In the genomic region with DNA sequence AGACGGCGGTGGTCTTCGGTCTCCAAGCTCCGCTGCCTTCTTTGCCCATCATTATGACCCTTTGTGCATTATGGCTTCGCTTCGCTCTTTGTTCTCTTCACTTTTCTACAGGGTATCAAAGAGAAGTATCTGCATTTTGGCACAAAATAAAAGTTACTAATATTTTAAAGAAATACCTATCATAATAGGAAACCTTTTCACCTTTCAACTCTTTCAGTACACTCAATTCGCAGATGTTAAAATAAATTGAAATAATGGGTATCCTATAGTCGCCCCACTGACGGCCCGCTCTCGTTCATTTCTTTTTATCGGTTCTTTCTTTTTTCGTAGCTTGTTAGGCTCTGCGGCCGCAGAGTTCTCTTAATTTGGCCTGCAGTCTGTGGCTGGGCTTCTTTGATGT, we compare ENCODE assay signal across 6 fruit fly cellular contexts.
TF ChIP-seq lines count a peak whose summit lies in the region.

No protein-coding gene starts in this region.

- TF ChIP-seq CTCF in whole organism, embryonic (GFP tag; optimal IDR thresholded peaks at IDR 0.05; lab: Kevin White, UChicago) = no peak

TF ChIP-seq in whole organism, 6 proteins besides CTCF, POLR2A, EP300 and RAD21:
- TF ChIP-seq pan (optimal IDR thresholded peaks at IDR 0.05; lab: Kevin White, UChicago) (peak; percentile 94), CG8478 (optimal IDR thresholded peaks at IDR 0.05; lab: Kevin White, UChicago) (no peak), EcR (GFP tag; optimal IDR thresholded peaks at IDR 0.05; lab: Kevin White, UChicago) (no peak)
TF ChIP-seq in whole organism: peak in this region for 1.

TF ChIP-seq in whole organism, adult, 20 proteins besides CTCF, POLR2A, EP300 and RAD21:
- TF ChIP-seq CG33017 (tag; optimal IDR thresholded peaks at IDR 0.05; lab: Kevin White, UChicago) (no peak), bab1 (GFP tag; optimal IDR thresholded peaks at IDR 0.05; lab: Kevin White, UChicago) (peak; percentile 8)

TF ChIP-seq in whole organism, embryonic, 481 proteins besides CTCF, POLR2A, EP300 and RAD21 (continues in another document):
- TF ChIP-seq CG30020 (tag; optimal IDR thresholded peaks at IDR 0.05; lab: Kevin White, UChicago) (peak; percentile 75), ase (GFP tag; IDR thresholded peaks at IDR 0.05; lab: Robert Waterston, UW) (peak; percentile 74; the same call in 2 of the 3 replicates), CG17186 (GFP tag; optimal IDR thresholded peaks at IDR 0.05; lab: Kevin White, UChicago) (peak; percentile 7), BEAF-32 (GFP tag; optimal IDR thresholded peaks at IDR 0.05; lab: Kevin White, UChicago) (no peak), twi (tag; optimal IDR thresholded peaks at IDR 0.05; lab: Kevin White, UChicago) (peak; percentile 93), CG10462 (GFP tag; optimal IDR thresholded peaks at IDR 0.05; lab: Kevin White, UChicago) (peak; percentile 80), amos (GFP tag; IDR thresholded peaks at IDR 0.05; lab: Robert Waterston, UW; ENCODE audit: partially characterized antibody) (no peak), CG31441 (GFP tag; IDR thresholded peaks at IDR 0.05; lab: Robert Waterston, UW) (peak; percentile 89), NFAT (GFP tag; IDR thresholded peaks at IDR 0.05; lab: Robert Waterston, UW) (no peak), CG18262 (tag; optimal IDR thresholded peaks at IDR 0.05; lab: Kevin White, UChicago) (peak; percentile 96), CG1529 (GFP tag; optimal IDR thresholded peaks at IDR 0.05; lab: Kevin White, UChicago) (peak; percentile 89), CG13123 (GFP tag; optimal IDR thresholded peaks at IDR 0.05; lab: Kevin White, UChicago) (peak; percentile 62), CG11504 (tag; optimal IDR thresholded peaks at IDR 0.05; lab: Kevin White, UChicago) (peak; percentile 80), Sry-δ (GFP tag; optimal IDR thresholded peaks at IDR 0.05; lab: Kevin White, UChicago) (peak; percentile 26), Lim3 (GFP tag; IDR thresholded peaks at IDR 0.05; lab: Robert Waterston, UW) (peak; percentile 14; the same call in 1 of the 2 replicates), CG7372 (GFP tag; IDR thresholded peaks at IDR 0.05; lab: Robert Waterston, UW) (peak; percentile 84), CG4360 (GFP tag; IDR thresholded peaks at IDR 0.05; lab: Robert Waterston, UW) (peak; percentile 80), Eip74EF (GFP tag; optimal IDR thresholded peaks at IDR 0.05; lab: Kevin White, UChicago) (peak in 1 of 2 experiments; percentile 74), Bgb (GFP tag; IDR thresholded peaks at IDR 0.05; lab: Robert Waterston, UW; ENCODE audit: partially characterized antibody) (0 out of 2 replicates have a peak, but pooled peaks have one; percentile 7)

TF ChIP-seq in whole organism, prepupa, 60 proteins besides CTCF, POLR2A, EP300 and RAD21 (continues in another document):
- TF ChIP-seq CG32006 (GFP tag; optimal IDR thresholded peaks at IDR 0.05; lab: Kevin White, UChicago) = peak; percentile 58
- peak; percentile 67 for TF ChIP-seq CG15336 (GFP tag; IDR thresholded peaks at IDR 0.05; lab: Robert Waterston, UW)
- TF ChIP-seq Gug (GFP tag; IDR thresholded peaks at IDR 0.05; lab: Robert Waterston, UW) = peak; percentile 69
- TF ChIP-seq CG6792 (GFP tag; optimal IDR thresholded peaks at IDR 0.05; lab: Kevin White, UChicago) = peak; percentile 90
- peak; percentile 86 for TF ChIP-seq Blimp-1 (GFP tag; optimal IDR thresholded peaks at IDR 0.05; lab: Kevin White, UChicago)
- TF ChIP-seq CG34406 (GFP tag; optimal IDR thresholded peaks at IDR 0.05; lab: Kevin White, UChicago) = peak; percentile 90
- peak; percentile 74 for TF ChIP-seq CG8319 (GFP tag; optimal IDR thresholded peaks at IDR 0.05; lab: Kevin White, UChicago)
- TF ChIP-seq esn (GFP tag; optimal IDR thresholded peaks at IDR 0.05; lab: Kevin White, UChicago) = peak; percentile 98
- peak; percentile 53; the same call in 2 of the 3 replicates for TF ChIP-seq eg (GFP tag; IDR thresholded peaks at IDR 0.05; lab: Robert Waterston, UW)
- TF ChIP-seq fd85E (GFP tag; optimal IDR thresholded peaks at IDR 0.05; lab: Kevin White, UChicago) = peak; percentile 23
- TF ChIP-seq CG11294 (GFP tag; IDR thresholded peaks at IDR 0.05; lab: Robert Waterston, UW) = no peak
- peak; percentile 57 to 72 for TF ChIP-seq ss (GFP tag; optimal IDR thresholded peaks at IDR 0.05; lab: Kevin White, UChicago)
- peak; percentile 31 for TF ChIP-seq CG4318 (GFP tag; optimal IDR thresholded peaks at IDR 0.05; lab: Kevin White, UChicago)
- peak; percentile 98 for TF ChIP-seq CG31627 (GFP tag; optimal IDR thresholded peaks at IDR 0.05; lab: Kevin White, UChicago)
- TF ChIP-seq CG7368 (GFP tag; optimal IDR thresholded peaks at IDR 0.05; lab: Kevin White, UChicago) = peak; percentile 67
- TF ChIP-seq Hr38 (GFP tag; optimal IDR thresholded peaks at IDR 0.05; lab: Kevin White, UChicago) = no peak
- TF ChIP-seq spab (GFP tag; optimal IDR thresholded peaks at IDR 0.05; lab: Kevin White, UChicago) = peak; percentile 55
- TF ChIP-seq Eip78C (GFP tag; lab: Kevin White, UChicago) = peak; percentile 97
- TF ChIP-seq pdm3 (GFP tag; optimal IDR thresholded peaks at IDR 0.05; lab: Kevin White, UChicago) = peak; percentile 89
- TF ChIP-seq CG6808 (GFP tag; optimal IDR thresholded peaks at IDR 0.05; lab: Kevin White, UChicago) = peak; percentile 63
- peak; percentile 96 for TF ChIP-seq cyc (GFP tag; optimal IDR thresholded peaks at IDR 0.05; lab: Kevin White, UChicago)

TF ChIP-seq in whole organism, pupa, 21 proteins besides CTCF, POLR2A, EP300 and RAD21:
- TF ChIP-seq gl (tag; optimal IDR thresholded peaks at IDR 0.05; lab: Kevin White, UChicago) = peak; percentile 2
- TF ChIP-seq fd96Ca (GFP tag; IDR thresholded peaks at IDR 0.05; lab: Robert Waterston, UW) = peak; percentile 53; the same call in 1 of the 3 replicates
- TF ChIP-seq Snoo (tag; optimal IDR thresholded peaks at IDR 0.05; lab: Kevin White, UChicago) = peak; percentile 96
- TF ChIP-seq Pif1A (GFP tag; optimal IDR thresholded peaks at IDR 0.05; lab: Kevin White, UChicago) = peak; percentile 85
- peak; percentile 71 for TF ChIP-seq CG17806 (tag; optimal IDR thresholded peaks at IDR 0.05; lab: Kevin White, UChicago)
- TF ChIP-seq CG9948 (tag; optimal IDR thresholded peaks at IDR 0.05; lab: Kevin White, UChicago) = peak; percentile 75
- peak; percentile 69 for TF ChIP-seq CG14655 (GFP tag; optimal IDR thresholded peaks at IDR 0.05; lab: Kevin White, UChicago)
- no peak for TF ChIP-seq CG10348 (GFP tag; IDR thresholded peaks at IDR 0.05; lab: Robert Waterston, UW)
- TF ChIP-seq Ets98B (GFP tag; IDR thresholded peaks at IDR 0.05; lab: Robert Waterston, UW) = peak; percentile 43; the same call in 1 of the 2 replicates
- peak; percentile 83 for TF ChIP-seq CG15710 (tag; optimal IDR thresholded peaks at IDR 0.05; lab: Kevin White, UChicago)
- TF ChIP-seq CG8301 (tag; optimal IDR thresholded peaks at IDR 0.05; lab: Kevin White, UChicago) = peak; percentile 60
- TF ChIP-seq CG4496 (GFP tag; IDR thresholded peaks at IDR 0.05; lab: Robert Waterston, UW) = peak; percentile 81
- no peak for TF ChIP-seq CG32121 (GFP tag; IDR thresholded peaks at IDR 0.05; lab: Robert Waterston, UW)
- TF ChIP-seq EcR (GFP tag; optimal IDR thresholded peaks at IDR 0.05; lab: Kevin White, UChicago) = no peak
- peak; percentile 72 for TF ChIP-seq CG34367 (tag; optimal IDR thresholded peaks at IDR 0.05; lab: Kevin White, UChicago)
- TF ChIP-seq CG13204 (GFP tag; optimal IDR thresholded peaks at IDR 0.05; lab: Kevin White, UChicago) = peak; percentile 50
- TF ChIP-seq CG12605 (GFP tag; IDR thresholded peaks at IDR 0.05; lab: Robert Waterston, UW) = 0 out of 2 replicates have a peak, but pooled peaks have one; percentile 14
- TF ChIP-seq CG8159 (tag; optimal IDR thresholded peaks at IDR 0.05; lab: Kevin White, UChicago) = peak; percentile 73
- no peak for TF ChIP-seq D1 (tag; optimal IDR thresholded peaks at IDR 0.05; lab: Kevin White, UChicago)
- TF ChIP-seq rn (GFP tag; IDR thresholded peaks at IDR 0.05; lab: Robert Waterston, UW) = peak; percentile 60; the same call in 1 of the 2 replicates
- peak; percentile 83 for TF ChIP-seq Pif1B (GFP tag; optimal IDR thresholded peaks at IDR 0.05; lab: Kevin White, UChicago)

TF ChIP-seq in whole organism, wandering third instar larva, 38 proteins besides CTCF, POLR2A, EP300 and RAD21 (continues in another document):
- peak; percentile 86 for TF ChIP-seq CrebA (GFP tag; optimal IDR thresholded peaks at IDR 0.05; lab: Kevin White, UChicago; ENCODE audit: borderline replicate concordance)
- no peak for TF ChIP-seq N (GFP tag; optimal IDR thresholded peaks at IDR 0.05; lab: Kevin White, UChicago)
- TF ChIP-seq br (GFP tag; optimal IDR thresholded peaks at IDR 0.05; lab: Kevin White, UChicago) = peak; percentile 97
- TF ChIP-seq CG32264 (GFP tag; optimal IDR thresholded peaks at IDR 0.05; lab: Kevin White, UChicago) = peak; percentile 94
- peak; percentile 93 for TF ChIP-seq tai (GFP tag; optimal IDR thresholded peaks at IDR 0.05; lab: Kevin White, UChicago)
- TF ChIP-seq jim (GFP tag; optimal IDR thresholded peaks at IDR 0.05; lab: Kevin White, UChicago) = no peak
- TF ChIP-seq lola (GFP tag; optimal IDR thresholded peaks at IDR 0.05; lab: Kevin White, UChicago) = no peak
- no peak for TF ChIP-seq Hr78 (GFP tag; optimal IDR thresholded peaks at IDR 0.05; lab: Kevin White, UChicago)
- TF ChIP-seq Dfd (GFP tag; optimal IDR thresholded peaks at IDR 0.05; lab: Kevin White, UChicago) = no peak
- TF ChIP-seq usp (GFP tag; optimal IDR thresholded peaks at IDR 0.05; lab: Kevin White, UChicago) = no peak
- peak; percentile 95 for TF ChIP-seq Jra (GFP tag; optimal IDR thresholded peaks at IDR 0.05; lab: Kevin White, UChicago)
- TF ChIP-seq Dif (GFP tag; optimal IDR thresholded peaks at IDR 0.05; lab: Kevin White, UChicago; ENCODE audit: partially characterized antibody) = no peak
- TF ChIP-seq foxo (GFP tag; optimal IDR thresholded peaks at IDR 0.05; lab: Kevin White, UChicago) = peak; percentile 81 to 97
- peak; percentile 96 for TF ChIP-seq brk (GFP tag; optimal IDR thresholded peaks at IDR 0.05; lab: Kevin White, UChicago)
- TF ChIP-seq HLH106 (tag; optimal IDR thresholded peaks at IDR 0.05; lab: Kevin White, UChicago) = peak; percentile 97
- no peak for TF ChIP-seq Abd-B (GFP tag; optimal IDR thresholded peaks at IDR 0.05; lab: Kevin White, UChicago)
- peak; percentile 97 for TF ChIP-seq fru (GFP tag; optimal IDR thresholded peaks at IDR 0.05; lab: Kevin White, UChicago)
- peak; percentile 73 for TF ChIP-seq CG9705 (GFP tag; optimal IDR thresholded peaks at IDR 0.05; lab: Kevin White, UChicago)
- peak; percentile 76 for TF ChIP-seq sv (GFP tag; optimal IDR thresholded peaks at IDR 0.05; lab: Kevin White, UChicago)
- peak; percentile 94 for TF ChIP-seq sage (GFP tag; optimal IDR thresholded peaks at IDR 0.05; lab: Kevin White, UChicago)
- TF ChIP-seq Myc (optimal IDR thresholded peaks at IDR 0.05; lab: Kevin White, UChicago) = no peak
- peak; percentile 82 for TF ChIP-seq dsf (GFP tag; optimal IDR thresholded peaks at IDR 0.05; lab: Kevin White, UChicago; ENCODE audit: borderline replicate concordance)
- TF ChIP-seq Vsx2 (GFP tag; optimal IDR thresholded peaks at IDR 0.05; lab: Kevin White, UChicago; ENCODE audit: partially characterized antibody) = no peak
- TF ChIP-seq Sp1 (GFP tag; optimal IDR thresholded peaks at IDR 0.05; lab: Kevin White, UChicago) = peak; percentile 97
- peak; percentile 75 for TF ChIP-seq GATAd (GFP tag; optimal IDR thresholded peaks at IDR 0.05; lab: Kevin White, UChicago)
